Worm (Caenorhabditis elegans): ENCODE measurements around the gene srd-43.

The srd-43 gene

DNA sequence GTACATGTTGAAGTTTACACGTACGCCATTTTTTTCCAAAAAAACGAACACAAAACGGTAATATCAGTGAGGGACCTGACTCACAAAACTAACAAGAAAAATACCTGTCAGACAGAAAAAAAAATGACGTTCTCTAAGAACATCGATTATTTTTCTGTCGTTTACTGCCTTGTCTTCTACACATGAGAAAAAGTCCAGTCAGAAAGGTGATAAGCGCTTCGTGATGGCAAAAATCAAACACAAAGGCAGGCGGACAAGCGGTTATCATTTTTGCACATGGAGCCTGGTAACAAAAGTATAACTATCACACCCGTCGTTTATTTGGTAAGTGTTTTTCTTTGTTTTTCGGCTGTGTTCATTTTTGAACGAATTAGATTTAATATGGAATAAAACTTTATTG is 28.2 kb upstream of the srd-43 start, which contains the start of gene F46G10.4 (continued):
- TF ChIP-seq nhr-42 (GFP tag; IDR thresholded peaks at IDR 0.05): no peak
- no peak for TF ChIP-seq lin-13 (GFP tag; optimal IDR thresholded peaks at IDR 0.05)
- no peak for TF ChIP-seq madf-5 (GFP tag; IDR thresholded peaks at IDR 0.05)
- TF ChIP-seq pha-4 (GFP tag; IDR thresholded peaks at IDR 0.05): no peak
- TF ChIP-seq pha-4 (tag; optimal IDR thresholded peaks at IDR 0.05): no peak
- TF ChIP-seq hmg-1.1 (GFP tag; IDR thresholded peaks at IDR 0.05): no peak
- no peak for TF ChIP-seq ceh-32 (tag; optimal IDR thresholded peaks at IDR 0.05; ENCODE audit: poor library complexity)
- no peak for TF ChIP-seq unc-39 (tag; optimal IDR thresholded peaks at IDR 0.05)
- TF ChIP-seq hlh-30 (tag; optimal IDR thresholded peaks at IDR 0.05; ENCODE audit: insufficient read depth): peak; percentile 3
- TF ChIP-seq attf-4 (tag; optimal IDR thresholded peaks at IDR 0.05): no peak
- TF ChIP-seq nhr-76 (tag; optimal IDR thresholded peaks at IDR 0.05): no peak
- no peak for TF ChIP-seq arid-1 (GFP tag; conservative IDR thresholded peaks at IDR 0.05)
- no peak for TF ChIP-seq lsy-2 (tag; optimal IDR thresholded peaks at IDR 0.05)
- 0 out of 2 replicates have a peak, but pooled peaks have one; percentile 29 for TF ChIP-seq tra-1 (GFP tag; IDR thresholded peaks at IDR 0.05)
- TF ChIP-seq saeg-2 (GFP tag; IDR thresholded peaks at IDR 0.05): no peak
- TF ChIP-seq mdt-29 (GFP tag; IDR thresholded peaks at IDR 0.05): no peak
- no peak for TF ChIP-seq lin-1 (GFP tag; IDR thresholded peaks at IDR 0.05)
- peak; percentile 79 for TF ChIP-seq hlh-11 (tag; optimal IDR thresholded peaks at IDR 0.05)
- no peak for TF ChIP-seq ceh-44 (GFP tag; IDR thresholded peaks at IDR 0.05)
- TF ChIP-seq F37D6.2 (tag; optimal IDR thresholded peaks at IDR 0.05): no peak
- no peak for TF ChIP-seq snpc-1.2 (GFP tag; IDR thresholded peaks at IDR 0.05)
- TF ChIP-seq mes-2 (tag; optimal IDR thresholded peaks at IDR 0.05; ENCODE audit: poor library complexity, severe bottlenecking): no peak
- TF ChIP-seq F49E8.2 (tag; optimal IDR thresholded peaks at IDR 0.05; ENCODE audit: borderline replicate concordance): no peak
- no peak for TF ChIP-seq ceh-20 (GFP tag; IDR thresholded peaks at IDR 0.05)
- TF ChIP-seq ceh-82 (tag; optimal IDR thresholded peaks at IDR 0.05): no peak
- TF ChIP-seq nhr-77 (tag; optimal IDR thresholded peaks at IDR 0.05): peak; percentile 61
- TF ChIP-seq nhr-10 (tag; optimal IDR thresholded peaks at IDR 0.05): no peak
- no peak for TF ChIP-seq lin-38 (GFP tag; IDR thresholded peaks at IDR 0.05)
- no peak for TF ChIP-seq jun-1 (tag; optimal IDR thresholded peaks at IDR 0.05)
- TF ChIP-seq daf-12 (tag; optimal IDR thresholded peaks at IDR 0.05): no peak
- no peak for TF ChIP-seq duxl-1 (tag; optimal IDR thresholded peaks at IDR 0.05; ENCODE audit: poor library complexity)
- TF ChIP-seq egl-27 (tag; optimal IDR thresholded peaks at IDR 0.05): no peak
- no peak for TF ChIP-seq dmd-8 (GFP tag; IDR thresholded peaks at IDR 0.05)
- peak in 1 of 2 experiments; percentile 41 for TF ChIP-seq mdl-1 (tag; optimal IDR thresholded peaks at IDR 0.05)
- no peak for TF ChIP-seq daf-19 (GFP tag; conservative IDR thresholded peaks at IDR 0.05)
- TF ChIP-seq unc-62 (GFP tag; optimal IDR thresholded peaks at IDR 0.05 in 1 of 2): no peak
- no peak for TF ChIP-seq unc-62 (tag; optimal IDR thresholded peaks at IDR 0.05)
- TF ChIP-seq aha-1 (tag): no peak
- TF ChIP-seq pqm-1 (tag; optimal IDR thresholded peaks at IDR 0.05): peak; percentile 90

- TF ChIP-seq ceh-28 (tag; optimal IDR thresholded peaks at IDR 0.05): no peak
- peak; percentile 40 for TF ChIP-seq aha-1 (tag)
- no peak for TF ChIP-seq nhr-102 (tag; optimal IDR thresholded peaks at IDR 0.05)
These were observed 25.7 kb upstream of the srd-43 start, which contains the start of gene sir-2.3 for ce11 chrX:13331386-13331785. Gene sir-2.3, plus strand, starts transcription at chrX:13331686.

- TF ChIP-seq Y48G9A.11 (GFP tag; IDR thresholded peaks at IDR 0.05) (no peak), nhr-42 (GFP tag; IDR thresholded peaks at IDR 0.05) (no peak), nhr-10 (tag; optimal IDR thresholded peaks at IDR 0.05) (peak; percentile 46), nhr-41 (GFP tag; IDR thresholded peaks at IDR 0.05) (no peak), lin-29 (GFP tag; IDR thresholded peaks at IDR 0.05) (no peak), lin-39 (tag; optimal IDR thresholded peaks at IDR 0.05) (peak; percentile 37), mdt-29 (GFP tag; IDR thresholded peaks at IDR 0.05) (no peak), set-16 (GFP tag; IDR thresholded peaks at IDR 0.05) (no peak), lin-38 (GFP tag; IDR thresholded peaks at IDR 0.05) (peak; percentile 81), ceh-32 (tag; optimal IDR thresholded peaks at IDR 0.05; ENCODE audit: poor library complexity) (no peak), lsy-2 (tag; optimal IDR thresholded peaks at IDR 0.05) (peak in 1 of 2 experiments; percentile 74), nhr-237 (tag; optimal IDR thresholded peaks at IDR 0.05) (no peak), nhr-25 (tag; optimal IDR thresholded peaks at IDR 0.05; ENCODE audit: borderline replicate concordance, insufficient read depth) (no peak), spr-1 (tag; optimal IDR thresholded peaks at IDR 0.05) (no peak), daf-12 (tag; optimal IDR thresholded peaks at IDR 0.05) (no peak), php-3 (GFP tag; IDR thresholded peaks at IDR 0.05) (peak; percentile 73)
These were observed 23.2 kb upstream of the srd-43 start for ce11 chrX:13328868-13329267.
